Fruit fly (Drosophila melanogaster): Measurements from ENCODE around the gene Saf6.
A peak's percentile ranks its signal among the peaks of the same experiment; 100 is the strongest.

Gene Saf6

DNA sequence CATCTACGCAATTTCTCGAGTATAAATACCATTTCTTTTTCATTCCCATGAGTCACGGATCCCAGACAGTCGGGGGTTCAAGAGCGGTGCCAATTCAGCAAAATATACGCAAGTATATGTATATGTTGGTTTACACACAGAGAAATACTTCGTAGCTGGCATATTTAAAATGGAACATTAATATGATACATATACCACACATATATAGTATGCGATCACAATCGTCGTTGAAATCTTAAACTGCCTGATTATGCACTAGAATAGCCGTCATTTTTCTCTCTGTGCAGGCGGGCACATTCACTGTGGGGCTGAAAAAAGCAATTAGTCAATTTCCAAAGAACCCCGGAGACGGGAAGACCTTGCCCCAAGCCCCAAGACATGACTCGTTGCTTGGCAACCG lies 26.0 kb upstream of the Saf6 start (continued):
- TF ChIP-seq CG8089 (GFP tag; optimal IDR thresholded peaks at IDR 0.05): peak; percentile 57
- TF ChIP-seq ab (GFP tag; optimal IDR thresholded peaks at IDR 0.05): peak; percentile 45
- peak; percentile 63 for TF ChIP-seq CG17829 (tag; optimal IDR thresholded peaks at IDR 0.05)
- TF ChIP-seq tll (GFP tag; optimal IDR thresholded peaks at IDR 0.05): no peak
- peak; percentile 69 for TF ChIP-seq CG6813 (GFP tag; optimal IDR thresholded peaks at IDR 0.05)
- no peak for TF ChIP-seq CG31365 (tag; optimal IDR thresholded peaks at IDR 0.05)
- TF ChIP-seq BEAF-32 (GFP tag; optimal IDR thresholded peaks at IDR 0.05): no peak
- TF ChIP-seq Six4 (GFP tag; optimal IDR thresholded peaks at IDR 0.05): peak; percentile 13
- TF ChIP-seq odd (GFP tag; optimal IDR thresholded peaks at IDR 0.05): peak; percentile 6
- peak; percentile 43 for TF ChIP-seq CG10654 (GFP tag; optimal IDR thresholded peaks at IDR 0.05)
- peak; percentile 44 for TF ChIP-seq CG6765 (GFP tag; optimal IDR thresholded peaks at IDR 0.05)
- no peak for TF ChIP-seq mld (GFP tag; IDR thresholded peaks at IDR 0.05; ENCODE audit: partially characterized antibody)
- TF ChIP-seq ro (GFP tag; IDR thresholded peaks at IDR 0.05): peak; percentile 39; the same call in 1 of the 2 replicates
- peak; percentile 65; the same call in 1 of the 3 replicates for TF ChIP-seq ken (GFP tag; IDR thresholded peaks at IDR 0.05)
- TF ChIP-seq CG4328 (GFP tag; optimal IDR thresholded peaks at IDR 0.05): peak; percentile 24
- no peak for TF ChIP-seq run (tag; optimal IDR thresholded peaks at IDR 0.05)
- no peak for TF ChIP-seq Sin3A (optimal IDR thresholded peaks at IDR 0.05)
- TF ChIP-seq dysf (GFP tag; IDR thresholded peaks at IDR 0.05): peak; percentile 86
- peak; percentile 51 for TF ChIP-seq CG3838 (GFP tag; optimal IDR thresholded peaks at IDR 0.05)
- TF ChIP-seq otp (GFP tag; IDR thresholded peaks at IDR 0.05): peak; percentile 66; the same call in 1 of the 3 replicates
- TF ChIP-seq CG10366 (GFP tag; IDR thresholded peaks at IDR 0.05): peak; percentile 82
- peak; percentile 8 for TF ChIP-seq Sry-δ (GFP tag; optimal IDR thresholded peaks at IDR 0.05)
- TF ChIP-seq wek (GFP tag; optimal IDR thresholded peaks at IDR 0.05): no peak
- peak; percentile 10 for TF ChIP-seq zen (tag; optimal IDR thresholded peaks at IDR 0.05)
- no peak for TF ChIP-seq CG17186 (GFP tag; optimal IDR thresholded peaks at IDR 0.05)
- TF ChIP-seq CG4404 (GFP tag; IDR thresholded peaks at IDR 0.05): peak; percentile 74
- peak; percentile 35; the same call in 1 of the 3 replicates for TF ChIP-seq jigr1 (GFP tag; IDR thresholded peaks at IDR 0.05)
- TF ChIP-seq ssp (GFP tag; IDR thresholded peaks at IDR 0.05): peak; percentile 69
- TF ChIP-seq CG16813 (GFP tag; IDR thresholded peaks at IDR 0.05; ENCODE audit: partially characterized antibody): no peak
- peak; percentile 71 for TF ChIP-seq zfh2 (GFP tag; optimal IDR thresholded peaks at IDR 0.05)
- 0 out of 2 replicates have a peak, but pooled peaks have one; percentile 39 for TF ChIP-seq CkIIα-i1 (GFP tag; IDR thresholded peaks at IDR 0.05)
- TF ChIP-seq CG6854 (GFP tag; optimal IDR thresholded peaks at IDR 0.05): peak; percentile 52
- peak; percentile 88 for TF ChIP-seq sob (GFP tag; IDR thresholded peaks at IDR 0.05)
- TF ChIP-seq MESR4 (GFP tag; optimal IDR thresholded peaks at IDR 0.05): no peak
- TF ChIP-seq Pdp1 (GFP tag; optimal IDR thresholded peaks at IDR 0.05): peak; percentile 39 to 40
- TF ChIP-seq tin (GFP tag; optimal IDR thresholded peaks at IDR 0.05): peak; percentile 61
- TF ChIP-seq Hsf (GFP tag; optimal IDR thresholded peaks at IDR 0.05): peak; percentile 71
- TF ChIP-seq Sox100B (GFP tag; optimal IDR thresholded peaks at IDR 0.05): peak; percentile 17
- TF ChIP-seq CG2678 (tag; optimal IDR thresholded peaks at IDR 0.05): peak; percentile 83
- no peak for TF ChIP-seq ERR (GFP tag; optimal IDR thresholded peaks at IDR 0.05)
- TF ChIP-seq gfzf (GFP tag; optimal IDR thresholded peaks at IDR 0.05): no peak
- TF ChIP-seq Dfd (GFP tag; optimal IDR thresholded peaks at IDR 0.05): no peak
- TF ChIP-seq Fer2 (tag; optimal IDR thresholded peaks at IDR 0.05): peak; percentile 47
- peak; percentile 64 for TF ChIP-seq CG15514 (GFP tag; optimal IDR thresholded peaks at IDR 0.05)
- TF ChIP-seq tup (GFP tag; optimal IDR thresholded peaks at IDR 0.05): peak; percentile 5
- TF ChIP-seq Tbp (GFP tag; optimal IDR thresholded peaks at IDR 0.05): no peak
- TF ChIP-seq Asciz (GFP tag; optimal IDR thresholded peaks at IDR 0.05): peak; percentile 24
- no peak for TF ChIP-seq CG3065 (GFP tag; optimal IDR thresholded peaks at IDR 0.05)
- TF ChIP-seq CG4360 (GFP tag; IDR thresholded peaks at IDR 0.05): no peak
- peak; percentile 29 for TF ChIP-seq CG9876 (GFP tag; optimal IDR thresholded peaks at IDR 0.05)
- TF ChIP-seq CG32767 (GFP tag; IDR thresholded peaks at IDR 0.05): peak; percentile 45; the same call in 1 of the 2 replicates
